Worm (Caenorhabditis elegans): Measurements from ENCODE around the gene cdk-12.

DNA sequence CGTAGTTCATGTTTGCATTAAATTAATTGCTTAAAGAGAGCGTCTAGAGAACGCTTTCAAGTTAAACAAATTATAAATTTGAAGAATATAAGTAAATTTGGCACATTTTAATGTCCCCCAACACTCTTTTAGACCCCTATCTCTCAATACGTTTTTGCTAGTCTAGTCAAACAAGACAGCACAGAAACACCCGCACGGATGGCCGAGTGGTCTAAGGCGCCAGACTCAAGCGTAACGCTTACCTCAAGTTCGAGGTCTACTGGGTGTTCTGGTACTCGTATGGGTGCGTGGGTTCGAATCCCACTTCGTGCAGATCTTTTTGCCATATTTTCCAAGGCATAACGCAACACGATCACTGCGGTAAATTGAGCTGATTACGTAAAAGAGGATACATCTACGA lies 29.5 kb downstream of the cdk-12 start:
- TF ChIP-seq nhr-90 (tag; optimal IDR thresholded peaks at IDR 0.05; ENCODE audit: poor library complexity) (peak; percentile 47), aly-2 (tag; optimal IDR thresholded peaks at IDR 0.05) (no peak), ceh-82 (tag; optimal IDR thresholded peaks at IDR 0.05) (no peak), ztf-4 (tag; optimal IDR thresholded peaks at IDR 0.05) (no peak), ets-5 (GFP tag; IDR thresholded peaks at IDR 0.05) (no peak)

All from whole organism, L1 larva.